Worm (Caenorhabditis elegans) whole organism, L1 larva: ENCODE measurements around the gene T08D10.4.

Experiments used
- C04F5.9 ChIP-seq: sonication (generic microtip); optimal IDR thresholded peaks from 2 replicates; lab custom pipeline; 2016; ENCODE audit warnings: missing genetic modification characterization, missing compliant biosample characterization
- C16A3.4 ChIP-seq: fragments of 150-350 bp; optimal IDR thresholded peaks from 2 replicates; lab custom pipeline; 2014; ENCODE audit warnings: missing biosample characterization, missing genetic modification characterization
- Y116A8C.19 ChIP-seq: sonication (generic microtip); optimal IDR thresholded peaks from 2 replicates; lab custom pipeline; 2016; ENCODE audit warnings: missing compliant biosample characterization, missing genetic modification characterization, borderline replicate concordance
- ama-1 ChIP-seq: fragments of 150-350 bp; optimal IDR thresholded peaks from 2 replicates; lab custom pipeline; 2014
- blmp-1 ChIP-seq: fragments of 150-350 bp; optimal IDR thresholded peaks from 2 replicates; lab custom pipeline; 2014; ENCODE audit warnings: missing biosample characterization, missing genetic modification characterization
- ceh-8 ChIP-seq: fragments of 200-800 bp; sonication (Bioruptor generic); optimal IDR thresholded peaks from 2 replicates; lab custom pipeline; 2018; ENCODE audit warnings: mild to moderate bottlenecking, missing genetic modification characterization, moderate library complexity, missing compliant biosample characterization
- ceh-82 ChIP-seq, 3 experiments: fragments of 150-350 bp in 1 of 3; sonication (generic microtip) in 2 of 3; optimal IDR thresholded peaks; 2 replicates each; lab custom pipeline; 2014 to 2017; ENCODE audit warnings: missing biosample characterization in 3 of 3, missing genetic modification characterization in 3 of 3
- dpl-1 ChIP-seq, 3 experiments: fragments of 150-350 bp in 2 of 3; sonication (generic microtip) in 1 of 3; optimal IDR thresholded peaks; 2 replicates each; lab custom pipeline; 2014 to 2017; ENCODE audit warnings: missing biosample characterization in 3 of 3, missing genetic modification characterization in 3 of 3, missing genetic modification reagents in 3 of 3
- dsc-1 ChIP-seq: sonication (generic microtip); optimal IDR thresholded peaks from 2 replicates; lab custom pipeline; 2016; ENCODE audit warnings: mild to moderate bottlenecking, missing genetic modification characterization, missing compliant biosample characterization
- elt-2 ChIP-seq: sonication (generic microtip); optimal IDR thresholded peaks from 2 replicates; lab custom pipeline; 2016; ENCODE audit warnings: missing genetic modification characterization, mild to moderate bottlenecking, inconsistent platforms, missing compliant biosample characterization, missing genetic modification reagents
- fkh-10 ChIP-seq: sonication (generic microtip); optimal IDR thresholded peaks from 2 replicates; lab custom pipeline; 2017; ENCODE audit warnings: missing biosample characterization, missing genetic modification reagents, missing genetic modification characterization
- fkh-8 ChIP-seq: sonication (generic microtip); optimal IDR thresholded peaks from 2 replicates; lab custom pipeline; 2016; ENCODE audit warnings: mild to moderate bottlenecking, missing genetic modification characterization, missing compliant biosample characterization
- grh-1 ChIP-seq: fragments of 200-800 bp; sonication (Bioruptor generic); IDR thresholded peaks from 2 replicates; pipeline ENCODE4 v1.3.6; 2022; ENCODE audit warnings: missing genetic modification reagents, missing genetic modification characterization, missing compliant biosample characterization
- isw-1 ChIP-seq: fragments of 200-800 bp; sonication (Bioruptor generic); IDR thresholded peaks from 2 replicates; pipeline ENCODE4 v1.3.6; 2022; ENCODE audit warnings: missing genetic modification characterization, missing compliant biosample characterization
- jun-1 ChIP-seq: fragments of 150-350 bp; optimal IDR thresholded peaks from 2 replicates; lab custom pipeline; 2014; ENCODE audit warnings: missing biosample characterization, missing genetic modification reagents, missing genetic modification characterization
- lin-13 ChIP-seq: fragments of 150-350 bp; optimal IDR thresholded peaks from 2 replicates; lab custom pipeline; 2014; ENCODE audit warnings: missing biosample characterization, missing genetic modification reagents, missing genetic modification characterization
- lin-14 ChIP-seq: fragments of 200-800 bp; sonication (Bioruptor generic); optimal IDR thresholded peaks from 2 replicates; lab custom pipeline; 2018; ENCODE audit warnings: mild to moderate bottlenecking, missing genetic modification characterization, moderate library complexity, missing compliant biosample characterization
- lin-35 ChIP-seq, 2 experiments: fragments of 150-350 bp; optimal IDR thresholded peaks; 2 replicates each; lab custom pipeline; 2014; ENCODE audit warnings: missing biosample characterization in 2 of 2, missing genetic modification characterization in 2 of 2, missing genetic modification reagents in 2 of 2
- lin-39 ChIP-seq: fragments of 150-350 bp; optimal IDR thresholded peaks from 2 replicates; lab custom pipeline; 2014; ENCODE audit warnings: missing biosample characterization, missing genetic modification reagents, missing genetic modification characterization
- lsy-2 ChIP-seq, 2 experiments: fragments of 150-350 bp; optimal IDR thresholded peaks; 2 replicates each; lab custom pipeline; 2014; ENCODE audit warnings: missing biosample characterization in 2 of 2, missing genetic modification characterization in 2 of 2
- mep-1 ChIP-seq: fragments of 150-350 bp; optimal IDR thresholded peaks from 2 replicates; lab custom pipeline; 2014; ENCODE audit warnings: missing biosample characterization, missing genetic modification characterization
- nhr-11 ChIP-seq: fragments of 150-350 bp; optimal IDR thresholded peaks from 2 replicates; lab custom pipeline; 2014; ENCODE audit warnings: missing biosample characterization, missing genetic modification characterization
- nhr-12 ChIP-seq: sonication (generic microtip); optimal IDR thresholded peaks from 2 replicates; lab custom pipeline; 2017; ENCODE audit warnings: missing biosample characterization, missing genetic modification characterization
- nhr-19 ChIP-seq: fragments of 200-800 bp; sonication (Bioruptor generic); conservative IDR thresholded peaks from 2 replicates; pipeline ENCODE4 v1.3.6; 2022; ENCODE audit warnings: missing genetic modification characterization, missing compliant biosample characterization
- nhr-237 ChIP-seq: fragments of 150-350 bp; optimal IDR thresholded peaks from 2 replicates; lab custom pipeline; 2014; ENCODE audit warnings: missing biosample characterization, missing genetic modification characterization
- nhr-28 ChIP-seq: fragments of 150-350 bp; optimal IDR thresholded peaks from 2 replicates; lab custom pipeline; 2014; ENCODE audit warnings: missing biosample characterization, missing genetic modification characterization
- nhr-77 ChIP-seq: fragments of 150-350 bp; optimal IDR thresholded peaks from 2 replicates; lab custom pipeline; 2014; ENCODE audit warnings: missing biosample characterization, missing genetic modification characterization
- nhr-85 ChIP-seq: sonication (generic microtip); peaks from one replicate; lab custom pipeline; 2016; ENCODE audit warnings: missing genetic modification characterization, inconsistent platforms, missing compliant biosample characterization
- pax-3 ChIP-seq: fragments of 200-800 bp; sonication (Bioruptor generic); optimal IDR thresholded peaks from 2 replicates; lab custom pipeline; 2018; ENCODE audit warnings: mild to moderate bottlenecking, missing genetic modification characterization, moderate library complexity, missing compliant biosample characterization
- rnt-1 ChIP-seq: sonication (generic microtip); optimal IDR thresholded peaks from 2 replicates; lab custom pipeline; 2016; ENCODE audit warnings: mild to moderate bottlenecking, missing genetic modification characterization, moderate library complexity, missing compliant biosample characterization
- skn-1 ChIP-seq: fragments of 150-350 bp; optimal IDR thresholded peaks from 2 replicates; lab custom pipeline; 2014; ENCODE audit warnings: missing biosample characterization, missing genetic modification characterization
- snpc-4 ChIP-seq: fragments of 150-350 bp; optimal IDR thresholded peaks from 2 replicates; lab custom pipeline; 2014; ENCODE audit warnings: missing biosample characterization, missing genetic modification characterization
- snu-23 ChIP-seq: sonication (generic microtip); optimal IDR thresholded peaks from 2 replicates; lab custom pipeline; 2016; ENCODE audit warnings: missing genetic modification characterization, missing compliant biosample characterization
- swsn-7 ChIP-seq: sonication (generic microtip); optimal IDR thresholded peaks from 2 replicates; lab custom pipeline; 2016; ENCODE audit warnings: missing genetic modification characterization, missing compliant biosample characterization
- tbx-2 ChIP-seq: sonication (generic microtip); optimal IDR thresholded peaks from 2 replicates; lab custom pipeline; 2016; ENCODE audit warnings: missing genetic modification characterization, missing compliant biosample characterization
- unc-130 ChIP-seq: fragments of 150-350 bp; optimal IDR thresholded peaks from 2 replicates; lab custom pipeline; 2017; ENCODE audit warnings: missing biosample characterization, missing genetic modification characterization, inconsistent platforms
- zag-1 ChIP-seq: fragments of 150-350 bp; optimal IDR thresholded peaks from 2 replicates; lab custom pipeline; 2014; ENCODE audit warnings: missing biosample characterization, missing genetic modification characterization
- zip-4 ChIP-seq: fragments of 200-800 bp; sonication (Bioruptor generic); optimal IDR thresholded peaks from 2 replicates; lab custom pipeline; 2018; ENCODE audit warnings: mild to moderate bottlenecking, missing genetic modification characterization, moderate library complexity, missing compliant biosample characterization
- ztf-4 ChIP-seq: fragments of 150-350 bp; optimal IDR thresholded peaks from 2 replicates; lab custom pipeline; 2014; ENCODE audit warnings: missing biosample characterization, missing genetic modification characterization

The T08D10.4 gene

ce11 chrX:11924158-11924557 is 29.0 kb downstream of the T08D10.4 start, which contains the start of gene F55G7.1 (continued):
- TF ChIP-seq lin-39 (tag; lab: Kevin White, UChicago) (peak; percentile 5), ztf-4 (tag; lab: Kevin White, UChicago) (peak; percentile 31), C16A3.4 (tag; lab: Kevin White, UChicago) (peak; percentile 52), dsc-1 (peak; percentile 71), ceh-82 (tag; optimal IDR thresholded peaks at IDR 0.05; lab: Kevin White, UChicago) (peak in 2 of 3 experiments; percentile 17 to 54), lin-35 (GFP tag; optimal IDR thresholded peaks at IDR 0.05; lab: Kevin White, UChicago) (peak in 1 of 2 experiments; percentile 67), mep-1 (peak; percentile 65)

- no peak for TF ChIP-seq dpl-1 (GFP tag; optimal IDR thresholded peaks at IDR 0.05; lab: Kevin White, UChicago)
- TF ChIP-seq rnt-1 (tag; lab: Kevin White, UChicago) = no peak
- no peak for TF ChIP-seq fkh-8 (tag; lab: Kevin White, UChicago)
- TF ChIP-seq zip-4 (GFP tag; lab: Kevin White, UChicago) = no peak
- TF ChIP-seq nhr-237 (tag; lab: Kevin White, UChicago) = no peak
- no peak for TF ChIP-seq blmp-1 (tag; lab: Kevin White, UChicago)
- TF ChIP-seq ama-1 (lab: Kevin White, UChicago) = no peak
- no peak for TF ChIP-seq lsy-2 (tag; optimal IDR thresholded peaks at IDR 0.05; lab: Kevin White, UChicago)
- TF ChIP-seq elt-2 (tag; lab: Kevin White, UChicago) = no peak
- peak; percentile 22 for TF ChIP-seq lin-14 (GFP tag; lab: Kevin White, UChicago)
- TF ChIP-seq nhr-12 (tag; lab: Kevin White, UChicago) = no peak
- peak; percentile 72 for TF ChIP-seq dsc-1
- no peak for TF ChIP-seq nhr-11 (tag; lab: Kevin White, UChicago)
- no peak for TF ChIP-seq nhr-19 (GFP tag; lab: Robert Waterston, UW)
- TF ChIP-seq ceh-8 (GFP tag; lab: Kevin White, UChicago) = peak; percentile 60
- TF ChIP-seq, all 84 proteins: peak for 3
Observed at ce11 chrX:11920723-11921283, 32.3 kb downstream of the T08D10.4 start, which contains the start of gene Y62H9A.14. TSS of gene Y62H9A.14 (plus strand) at chrX:11921233.

ce11 chrX:11917994-11918393 is 35.1 kb downstream of the T08D10.4 start, which contains the start of gene Y62H9A.16:
TSS of gene Y62H9A.16 (plus strand) at chrX:11918294.
- TF ChIP-seq blmp-1 (tag; lab: Kevin White, UChicago) = no peak
- TF ChIP-seq lin-13 (GFP tag; lab: Kevin White, UChicago) = no peak
- no peak for TF ChIP-seq nhr-85 (tag; lab: Kevin White, UChicago)
- no peak for TF ChIP-seq nhr-28 (tag; lab: Kevin White, UChicago)
- TF ChIP-seq fkh-10 (GFP tag; lab: Kevin White, UChicago) = no peak
- no peak for TF ChIP-seq C04F5.9 (tag; lab: Kevin White, UChicago)
- TF ChIP-seq pax-3 (tag; lab: Kevin White, UChicago) = no peak

- TF ChIP-seq skn-1 (no peak), tbx-2 (no peak), snu-23 (GFP tag; lab: Kevin White, UChicago) (no peak), nhr-11 (tag; lab: Kevin White, UChicago) (no peak), isw-1 (GFP tag; lab: Robert Waterston, UW) (no peak), unc-130 (tag; lab: Kevin White, UChicago) (no peak), Y116A8C.19 (tag; lab: Kevin White, UChicago) (no peak), grh-1 (GFP tag; lab: Robert Waterston, UW) (no peak)
Observed at ce11 chrX:11916705-11917104, 36.4 kb downstream of the T08D10.4 start, which contains the start of gene Y62H9A.13. TSS of gene Y62H9A.13 (plus strand) at chrX:11917005.

ce11 chrX:11913824-11914223 is 39.3 kb downstream of the T08D10.4 start, which contains the start of gene Y62H9A.12:
TSS of gene Y62H9A.12 (plus strand) at chrX:11914124.
- TF ChIP-seq nhr-11 (tag; lab: Kevin White, UChicago) (no peak), skn-1 (no peak), C16A3.4 (tag; lab: Kevin White, UChicago) (no peak), lin-13 (GFP tag; lab: Kevin White, UChicago) (no peak), lin-14 (GFP tag; lab: Kevin White, UChicago) (no peak), snpc-4 (tag; lab: Kevin White, UChicago) (no peak), ztf-4 (tag; lab: Kevin White, UChicago) (no peak), zag-1 (no peak), jun-1 (tag; lab: Kevin White, UChicago) (no peak), lin-39 (tag; lab: Kevin White, UChicago) (no peak), nhr-77 (no peak), swsn-7 (tag; lab: Kevin White, UChicago) (no peak)
